Worm (Caenorhabditis elegans) whole organism, L4 larva: Measurements from ENCODE around the gene his-60.
"Not testable (repeated sequence)": the region's sequence is repeated elsewhere in the genome, so short reads cannot be mapped to it uniquely, and the experiment has no call there.

ENCODE experiments used
- R02D3.7 ChIP-seq: fragments of 150-350 bp; sonication (generic microtip); optimal IDR thresholded peaks from 3 replicates; lab custom pipeline; 2014; ENCODE audit warnings: missing biosample characterization, missing genetic modification characterization
- T20F7.1 ChIP-seq: fragments of 200-800 bp; sonication (Bioruptor generic); optimal IDR thresholded peaks from 2 replicates; lab custom pipeline; 2018; ENCODE audit warnings: mild to moderate bottlenecking, missing genetic modification characterization, missing compliant biosample characterization
- Y48G9A.11 ChIP-seq: fragments of 200-800 bp; sonication (Bioruptor generic); IDR thresholded peaks from 2 replicates; pipeline ENCODE4 v1.3.6; 2022; ENCODE audit warnings: missing genetic modification reagents, missing genetic modification characterization, missing compliant biosample characterization
- hlh-11 ChIP-seq: fragments of 200-800 bp; sonication (Bioruptor generic); optimal IDR thresholded peaks from 2 replicates; lab custom pipeline; 2018; ENCODE audit warnings: mild to moderate bottlenecking, missing genetic modification characterization, missing compliant biosample characterization
- lim-7 ChIP-seq: fragments of 200-800 bp; sonication (Bioruptor generic); IDR thresholded peaks from 2 replicates; pipeline ENCODE4 v1.3.6; 2022; ENCODE audit warnings: missing genetic modification characterization, missing compliant biosample characterization
- nhr-28 ChIP-seq: fragments of 150-350 bp; optimal IDR thresholded peaks from 2 replicates; lab custom pipeline; 2014; ENCODE audit warnings: missing biosample characterization, missing genetic modification characterization
- nhr-42 ChIP-seq: fragments of 200-800 bp; sonication (Bioruptor generic); IDR thresholded peaks from 2 replicates; pipeline ENCODE4 v1.3.6; 2022; ENCODE audit warnings: missing genetic modification characterization, missing compliant biosample characterization
- pha-4 ChIP-seq, 2 experiments: fragments of 150-350 bp in 1 of 2; fragments of 200-800 bp in 1 of 2; sonication (Bioruptor generic) in 1 of 2; IDR thresholded peaks in 1 of 2; optimal IDR thresholded peaks in 1 of 2; 2 replicates each; pipeline versions ENCODE4 v1.3.6 to Lab custom; 2014 to 2022; ENCODE audit warnings: missing genetic modification characterization in 2 of 2, missing genetic modification reagents in 2 of 2, missing biosample characterization in 1 of 2, missing compliant biosample characterization in 1 of 2
- snpc-1.2 ChIP-seq: fragments of 200-800 bp; sonication (Bioruptor generic); IDR thresholded peaks from 2 replicates; pipeline ENCODE4 v1.3.6; 2022; ENCODE audit warnings: missing genetic modification reagents, missing genetic modification characterization, missing compliant biosample characterization
- spr-3 ChIP-seq: fragments of 200-800 bp; sonication (Bioruptor generic); optimal IDR thresholded peaks from 2 replicates; lab custom pipeline; 2018; ENCODE audit warnings: mild to moderate bottlenecking, missing genetic modification characterization, missing compliant biosample characterization
- tag-97 ChIP-seq: fragments of 200-800 bp; sonication (Bioruptor generic); IDR thresholded peaks from 2 replicates; pipeline ENCODE4 v1.3.6; 2022; ENCODE audit warnings: missing genetic modification characterization, missing compliant biosample characterization
- tra-1 ChIP-seq: fragments of 200-800 bp; sonication (Bioruptor generic); IDR thresholded peaks from 2 replicates; pipeline ENCODE4 v1.3.6; 2022; ENCODE audit warnings: missing genetic modification reagents, missing genetic modification characterization, missing compliant biosample characterization
- unc-62 ChIP-seq, 3 experiments: fragments of 150-350 bp in 1 of 3; sonication (generic microtip); optimal IDR thresholded peaks in 2 of 3; peaks in 1 of 3; 1 replicate in 1 of 3; 2 replicates in 2 of 3; lab custom pipeline; 2014 to 2017; ENCODE audit warnings: missing biosample characterization in 3 of 3, missing genetic modification characterization in 3 of 3, missing genetic modification reagents in 3 of 3, missing genotype in 1 of 3
- zip-11 ChIP-seq: fragments of 200-800 bp; sonication (Bioruptor generic); IDR thresholded peaks from 2 replicates; pipeline ENCODE4 v1.3.6; 2022; ENCODE audit warnings: missing genetic modification characterization, missing compliant biosample characterization

his-60 gene

DNA sequence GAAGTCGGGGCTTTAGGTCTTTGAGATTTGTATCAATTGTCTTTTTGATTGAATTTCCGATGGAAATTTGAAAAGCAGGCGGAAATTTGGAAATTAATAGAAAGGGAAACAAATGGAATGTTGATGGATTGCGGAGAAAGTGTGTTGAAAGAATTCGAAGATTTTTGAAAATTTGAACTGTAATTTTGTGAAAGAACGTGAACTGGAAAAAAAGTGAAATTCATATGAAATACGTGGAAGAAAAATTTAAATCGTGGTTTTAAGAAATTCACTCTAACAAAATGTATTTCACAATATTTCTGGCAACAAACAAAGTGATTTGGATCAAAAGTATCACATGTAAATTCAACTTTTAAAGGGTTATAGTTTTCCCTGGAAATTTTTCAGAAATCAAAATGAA lies 41.8 kb downstream of the his-60 start, which contains the start of gene B0496.1:
Gene B0496.1 (plus strand): TSS at position 301 of the 400 bp plus-strand sequence.
- TF ChIP-seq spr-3 (GFP tag; lab: Kevin White, UChicago) (no peak), nhr-42 (no peak), R02D3.7 (tag; lab: Kevin White, UChicago) (no peak), pha-4 (GFP tag; IDR thresholded peaks at IDR 0.05; lab: Robert Waterston, UW) (no peak), pha-4 (tag; optimal IDR thresholded peaks at IDR 0.05; lab: Kevin White, UChicago) (no peak), tag-97 (GFP tag; lab: Robert Waterston, UW) (no peak), T20F7.1 (GFP tag; lab: Kevin White, UChicago) (no peak)

DNA sequence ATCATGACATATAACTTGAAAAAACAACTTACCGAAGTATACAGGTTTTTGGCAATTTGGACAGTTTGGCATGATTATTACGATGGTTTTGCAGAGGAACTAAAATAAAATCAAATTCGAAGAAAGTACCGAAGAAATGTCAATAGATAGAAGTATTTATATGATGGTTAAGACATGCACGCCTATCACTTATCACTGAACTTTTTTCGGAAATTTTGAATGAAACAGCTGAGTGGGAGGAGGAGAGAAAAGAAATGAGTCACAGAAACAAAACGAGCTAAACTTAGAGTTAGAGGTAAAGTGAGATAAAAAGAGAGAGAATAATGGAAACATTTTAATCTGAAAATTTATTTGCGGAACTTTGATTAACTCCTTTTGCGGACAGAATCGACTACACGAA lies 42.6 kb downstream of the his-60 start, which contains the start of gene valv-1:
Gene valv-1 (minus strand): TSS at position 101 of the 400 bp plus-strand sequence.
- peak in 1 of 2 experiments; percentile 51 for TF ChIP-seq unc-62 (GFP tag; optimal IDR thresholded peaks at IDR 0.05 in 1 of 2; lab: Kevin White, UChicago)
- TF ChIP-seq unc-62 (tag; optimal IDR thresholded peaks at IDR 0.05; lab: Kevin White, UChicago) = no peak
- no peak for TF ChIP-seq zip-11

DNA sequence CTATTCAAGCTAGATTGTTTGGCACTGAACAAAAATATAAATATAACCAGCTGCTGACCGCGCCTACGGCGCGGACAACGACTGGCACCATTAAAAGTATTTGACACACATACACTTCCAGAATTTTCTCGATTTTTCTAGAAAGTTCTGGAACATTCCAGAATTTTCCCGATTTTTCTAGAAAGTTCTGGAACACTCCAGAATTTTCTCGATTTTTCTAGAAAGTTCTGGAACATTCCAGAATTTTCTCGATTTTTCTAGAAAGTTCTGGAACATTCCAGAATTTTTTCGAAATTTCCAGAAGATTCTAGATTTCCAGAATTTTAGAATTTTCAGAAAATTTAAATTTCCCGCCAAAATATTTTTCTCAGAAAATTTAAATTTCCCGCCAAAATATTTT lies 46.8 kb downstream of the his-60 start:
- TF ChIP-seq snpc-1.2 (0 out of 2 replicates have a peak, but pooled peaks have one; percentile 22), tra-1 (GFP tag; lab: Robert Waterston, UW) (0 out of 2 replicates have a peak, but pooled peaks have one; percentile 28), lim-7 (peak; percentile 73), pha-4 (GFP tag; IDR thresholded peaks at IDR 0.05; lab: Robert Waterston, UW) (peak; percentile 12; the same call in 1 of the 2 replicates), Y48G9A.11 (GFP tag; lab: Robert Waterston, UW) (0 out of 2 replicates have a peak, but pooled peaks have one; percentile 36)
- TF ChIP-seq pha-4 (tag; optimal IDR thresholded peaks at IDR 0.05; lab: Kevin White, UChicago) = not testable (repeated sequence)

DNA sequence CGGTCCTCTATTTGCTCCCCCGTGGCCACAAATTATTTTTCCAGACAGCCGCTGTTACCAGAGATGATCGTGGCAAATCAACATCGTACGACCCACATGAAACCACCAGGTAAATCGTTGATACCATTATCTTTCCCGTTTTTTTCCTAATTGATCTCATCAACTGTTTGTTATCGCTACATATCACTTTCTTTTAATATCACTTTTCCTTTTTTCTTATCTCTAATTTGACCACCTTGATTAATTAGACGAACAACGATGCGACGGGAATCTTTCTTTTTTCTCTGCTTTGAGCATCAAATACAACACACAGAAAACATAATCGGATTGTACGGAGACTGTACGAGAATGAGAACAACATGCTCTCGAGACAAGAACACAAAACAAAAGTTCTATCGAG lies 47.6 kb downstream of the his-60 start:
- TF ChIP-seq hlh-11 (tag; lab: Kevin White, UChicago) (peak; percentile 3), nhr-28 (tag; lab: Kevin White, UChicago) (peak; percentile 66), tra-1 (GFP tag; lab: Robert Waterston, UW) (no peak)

ce11 chrIV:7439377-7439776 lies 48.4 kb downstream of the his-60 start:
- no peak for TF ChIP-seq snpc-1.2
- TF ChIP-seq unc-62 (GFP tag; optimal IDR thresholded peaks at IDR 0.05 in 1 of 2; lab: Kevin White, UChicago) = peak in 1 of 2 experiments; percentile 92
- no peak for TF ChIP-seq unc-62 (tag; optimal IDR thresholded peaks at IDR 0.05; lab: Kevin White, UChicago)
